Worm (Caenorhabditis elegans): ENCODE results near the gene srt-20.
"Not testable (repeated sequence)": the region's sequence is repeated elsewhere in the genome, so short reads cannot be mapped to it uniquely, and the experiment has no call there.

DNA sequence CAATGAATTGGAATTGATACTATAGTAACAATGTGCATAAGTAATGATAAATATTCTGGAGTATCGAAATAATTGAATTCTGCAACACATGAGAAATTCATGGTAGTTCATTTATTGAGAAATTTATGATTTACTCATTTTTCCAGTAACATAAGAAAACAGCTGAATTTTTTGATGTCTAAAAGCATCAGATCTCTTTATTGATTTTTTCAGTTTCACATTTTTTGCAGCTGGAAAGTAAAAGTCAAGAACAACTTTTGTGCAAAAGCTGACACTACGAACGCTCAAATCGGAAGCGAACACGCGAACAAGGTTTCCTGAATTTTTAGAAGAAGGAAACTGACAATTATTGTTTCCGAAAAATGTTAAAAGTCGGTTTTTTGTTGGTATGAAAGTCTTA, 11.5 kb upstream of the srt-20 start, which contains the start of gene srh-193:
- TF ChIP-seq dao-5, him-1 (tag; optimal IDR thresholded peaks at IDR 0.05): not testable (repeated sequence)

Measured in whole organism, L4/young adult.